Worm (Caenorhabditis elegans) whole organism, late embryonic: Measurements from ENCODE around the gene sos-1.

ENCODE experiments used
- C08G9.2 ChIP-seq: sonication (generic microtip); optimal IDR thresholded peaks from 2 replicates; lab custom pipeline; 2016; ENCODE audit warnings: mild to moderate bottlenecking, missing genetic modification characterization, moderate library complexity, missing compliant biosample characterization
- C38D4.7 ChIP-seq: fragments of 200-800 bp; sonication (Bioruptor generic); optimal IDR thresholded peaks from 2 replicates; lab custom pipeline; 2018; ENCODE audit warnings: mild to moderate bottlenecking, missing genetic modification characterization, moderate library complexity, missing compliant biosample characterization
- K02D7.2 ChIP-seq: sonication (generic microtip); optimal IDR thresholded peaks from 2 replicates; lab custom pipeline; 2017; ENCODE audit warnings: mild to moderate bottlenecking, missing genetic modification characterization, missing compliant biosample characterization
- K09A11.1 ChIP-seq: sonication (generic microtip); optimal IDR thresholded peaks from 2 replicates; lab custom pipeline; 2017; ENCODE audit warnings: antibody characterized with exemption, mild to moderate bottlenecking, missing genetic modification characterization, missing compliant biosample characterization; ENCODE audit not compliant: insufficient read depth
- Y22D7AL.16 ChIP-seq: sonication (generic microtip); optimal IDR thresholded peaks from 2 replicates; lab custom pipeline; 2016; ENCODE audit warnings: missing genetic modification characterization, missing compliant biosample characterization
- ahr-1 ChIP-seq: sonication (generic microtip); optimal IDR thresholded peaks from 2 replicates; lab custom pipeline; 2016; ENCODE audit warnings: missing genetic modification characterization, missing compliant biosample characterization
- ceh-14 ChIP-seq: sonication (generic microtip); optimal IDR thresholded peaks from 2 replicates; lab custom pipeline; 2016; ENCODE audit warnings: missing genotype, missing genetic modification characterization, missing compliant biosample characterization
- ceh-18 ChIP-seq: sonication (generic microtip); optimal IDR thresholded peaks from 2 replicates; lab custom pipeline; 2016; ENCODE audit warnings: missing genetic modification characterization, missing compliant biosample characterization
- ceh-19 ChIP-seq: fragments of 200-800 bp; sonication (Bioruptor generic); optimal IDR thresholded peaks from 2 replicates; lab custom pipeline; 2018; ENCODE audit warnings: mild to moderate bottlenecking, missing genetic modification characterization, missing compliant biosample characterization
- ceh-2 ChIP-seq: sonication (generic microtip); optimal IDR thresholded peaks from 2 replicates; lab custom pipeline; 2016; ENCODE audit warnings: missing genotype, missing genetic modification characterization, missing compliant biosample characterization
- ceh-24 ChIP-seq: sonication (generic microtip); optimal IDR thresholded peaks from 2 replicates; lab custom pipeline; 2016; ENCODE audit warnings: mild to moderate bottlenecking, missing genetic modification characterization, missing compliant biosample characterization
- ceh-31 ChIP-seq: sonication (generic microtip); optimal IDR thresholded peaks from 2 replicates; lab custom pipeline; 2016; ENCODE audit warnings: missing genetic modification characterization, missing compliant biosample characterization
- ceh-34 ChIP-seq: sonication (generic microtip); optimal IDR thresholded peaks from 2 replicates; lab custom pipeline; 2016; ENCODE audit warnings: mild to moderate bottlenecking, missing genetic modification characterization, missing compliant biosample characterization
- ceh-45 ChIP-seq: fragments of 200-800 bp; sonication (Bioruptor generic); IDR thresholded peaks from 2 replicates; pipeline ENCODE4 v1.3.6; 2022; ENCODE audit warnings: missing genetic modification reagents, missing genetic modification characterization, missing compliant biosample characterization
- ceh-48 ChIP-seq: sonication (generic microtip); optimal IDR thresholded peaks from 2 replicates; lab custom pipeline; 2016; ENCODE audit warnings: missing genetic modification characterization, inconsistent platforms, missing compliant biosample characterization
- che-1 ChIP-seq: sonication (generic microtip); optimal IDR thresholded peaks from 2 replicates; lab custom pipeline; 2016; ENCODE audit warnings: mild to moderate bottlenecking, missing genetic modification characterization, missing compliant biosample characterization
- dmd-4 ChIP-seq: sonication (generic microtip); optimal IDR thresholded peaks from 2 replicates; lab custom pipeline; 2016; ENCODE audit warnings: borderline replicate concordance, missing genetic modification characterization, missing compliant biosample characterization
- dve-1 ChIP-seq: sonication (generic microtip); optimal IDR thresholded peaks from 2 replicates; lab custom pipeline; 2017; ENCODE audit warnings: antibody characterized with exemption, mild to moderate bottlenecking, missing genetic modification characterization, missing compliant biosample characterization
- fax-1 ChIP-seq: sonication (generic microtip); optimal IDR thresholded peaks from 2 replicates; lab custom pipeline; 2016; ENCODE audit warnings: missing genotype, missing genetic modification characterization, missing compliant biosample characterization
- hlh-15 ChIP-seq: sonication (generic microtip); optimal IDR thresholded peaks from 2 replicates; lab custom pipeline; 2016; ENCODE audit warnings: missing genetic modification characterization, missing compliant biosample characterization
- hlh-30 ChIP-seq: sonication (generic microtip); optimal IDR thresholded peaks from 2 replicates; lab custom pipeline; 2017; ENCODE audit warnings: antibody characterized with exemption, missing genetic modification characterization, missing compliant biosample characterization; ENCODE audit not compliant: insufficient read depth
- hlh-8 ChIP-seq: sonication (generic microtip); optimal IDR thresholded peaks from 2 replicates; lab custom pipeline; 2016; ENCODE audit warnings: missing genotype, missing genetic modification characterization, missing compliant biosample characterization
- lim-6 ChIP-seq: sonication (generic microtip); optimal IDR thresholded peaks from 2 replicates; lab custom pipeline; 2016; ENCODE audit warnings: missing genetic modification characterization, missing compliant biosample characterization
- lin-11 ChIP-seq: fragments of 200-800 bp; sonication (Bioruptor generic); optimal IDR thresholded peaks from 2 replicates; lab custom pipeline; 2018; ENCODE audit warnings: mild to moderate bottlenecking, missing genetic modification characterization, missing compliant biosample characterization
- nfya-1 ChIP-seq: sonication (generic microtip); optimal IDR thresholded peaks from 2 replicates; lab custom pipeline; 2017; ENCODE audit warnings: missing genetic modification characterization, mild to moderate bottlenecking, missing compliant biosample characterization, antibody characterized with exemption, moderate library complexity
- nhr-232 ChIP-seq: sonication (generic microtip); optimal IDR thresholded peaks from 2 replicates; lab custom pipeline; 2016; ENCODE audit warnings: missing genetic modification characterization, missing compliant biosample characterization
- pag-3 ChIP-seq: sonication (generic microtip); optimal IDR thresholded peaks from 2 replicates; lab custom pipeline; 2016; ENCODE audit warnings: missing compliant biosample characterization, missing genetic modification characterization, borderline replicate concordance
- pat-9 ChIP-seq: fragments of 200-800 bp; sonication (Bioruptor generic); optimal IDR thresholded peaks from 2 replicates; lab custom pipeline; 2018; ENCODE audit warnings: mild to moderate bottlenecking, missing genetic modification characterization, moderate library complexity, missing compliant biosample characterization
- pax-1 ChIP-seq: fragments of 150-350 bp; optimal IDR thresholded peaks from 2 replicates; lab custom pipeline; 2014; ENCODE audit warnings: missing biosample characterization, missing genetic modification characterization
- pha-4 ChIP-seq: fragments of 150-350 bp; optimal IDR thresholded peaks from 2 replicates; lab custom pipeline; 2018; ENCODE audit warnings: missing biosample characterization, missing genetic modification reagents, missing genetic modification characterization
- ref-2 ChIP-seq: sonication (generic microtip); optimal IDR thresholded peaks from 2 replicates; lab custom pipeline; 2016; ENCODE audit warnings: missing genetic modification characterization, missing compliant biosample characterization
- rnt-1 ChIP-seq: sonication (generic microtip); optimal IDR thresholded peaks from 2 replicates; lab custom pipeline; 2016; ENCODE audit warnings: missing genetic modification characterization, missing compliant biosample characterization
- sdc-2 ChIP-seq: sonication (generic microtip); optimal IDR thresholded peaks from 2 replicates; lab custom pipeline; 2016; ENCODE audit warnings: missing genotype, missing genetic modification characterization, missing compliant biosample characterization
- sox-2 ChIP-seq: fragments of 200-800 bp; sonication (Bioruptor generic); IDR thresholded peaks from 2 replicates; pipeline ENCODE4 v1.3.6; 2022; ENCODE audit warnings: missing genetic modification reagents, missing genetic modification characterization, missing compliant biosample characterization
- syd-9 ChIP-seq: sonication (generic microtip); optimal IDR thresholded peaks from 2 replicates; lab custom pipeline; 2016; ENCODE audit warnings: mild to moderate bottlenecking, missing genetic modification characterization, moderate library complexity, missing compliant biosample characterization
- tbx-2 ChIP-seq: sonication (generic microtip); optimal IDR thresholded peaks from 2 replicates; lab custom pipeline; 2016; ENCODE audit warnings: missing genetic modification characterization, missing compliant biosample characterization
- tbx-7 ChIP-seq: sonication (generic microtip); optimal IDR thresholded peaks from 2 replicates; lab custom pipeline; 2016; ENCODE audit warnings: missing genotype, missing genetic modification characterization, missing compliant biosample characterization
- unc-3 ChIP-seq, 2 experiments: fragments of 200-800 bp in 1 of 2; sonication (Bioruptor generic) in 1 of 2; sonication (generic microtip) in 1 of 2; conservative IDR thresholded peaks in 1 of 2; optimal IDR thresholded peaks in 1 of 2; 2 replicates each; pipeline versions ENCODE4 v1.3.6 to Lab custom; 2016 to 2022; ENCODE audit warnings: missing compliant biosample characterization in 2 of 2, missing genetic modification characterization in 2 of 2, missing genetic modification reagents in 1 of 2
- unc-42 ChIP-seq: sonication (generic microtip); optimal IDR thresholded peaks from 2 replicates; lab custom pipeline; 2016; ENCODE audit warnings: missing genotype, missing genetic modification characterization, missing compliant biosample characterization
- unc-55 ChIP-seq: sonication (generic microtip); optimal IDR thresholded peaks from 2 replicates; lab custom pipeline; 2017; ENCODE audit warnings: missing biosample characterization, missing genetic modification reagents, missing genetic modification characterization
- zip-5 ChIP-seq: sonication (generic microtip); optimal IDR thresholded peaks from 2 replicates; lab custom pipeline; 2016; ENCODE audit warnings: missing genetic modification characterization, missing compliant biosample characterization

The sos-1 gene

ce11 chrV:4546854-4547253 lies 2.2 kb downstream of the sos-1 start:
- peak; percentile 90 for TF ChIP-seq nfya-1
- TF ChIP-seq lim-6 (tag; lab: Kevin White, UChicago) = no peak

- TF ChIP-seq pat-9 (tag; lab: Kevin White, UChicago) (no peak), nfya-1 (peak; percentile 99)
Observed at ce11 chrV:4539855-4540254, 9.2 kb downstream of the sos-1 start.

ce11 chrV:4535736-4536135 lies 13.4 kb downstream of the sos-1 start:
- TF ChIP-seq unc-3 (GFP tag; conservative IDR thresholded peaks at IDR 0.05; lab: Robert Waterston, UW) = no peak
- no peak for TF ChIP-seq unc-3 (tag; optimal IDR thresholded peaks at IDR 0.05; lab: Kevin White, UChicago)
- no peak for TF ChIP-seq pat-9 (tag; lab: Kevin White, UChicago)
- TF ChIP-seq tbx-2 = peak; percentile 49
- TF ChIP-seq K09A11.1 (tag; lab: Kevin White, UChicago) = no peak
- no peak for TF ChIP-seq unc-55 (GFP tag; lab: Kevin White, UChicago)
- no peak for TF ChIP-seq lim-6 (tag; lab: Kevin White, UChicago)
- no peak for TF ChIP-seq ceh-24
- no peak for TF ChIP-seq lin-11 (tag; lab: Kevin White, UChicago)
- peak; percentile 15 for TF ChIP-seq ceh-14 (tag; lab: Kevin White, UChicago)
- TF ChIP-seq rnt-1 (tag; lab: Kevin White, UChicago) = no peak
- no peak for TF ChIP-seq pax-1 (tag; lab: Kevin White, UChicago)
- TF ChIP-seq ref-2 = peak; percentile 23
- no peak for TF ChIP-seq nhr-232
- TF ChIP-seq ceh-48 (tag; lab: Kevin White, UChicago) = no peak
- no peak for TF ChIP-seq hlh-15 (tag; lab: Kevin White, UChicago)
- peak; percentile 48 for TF ChIP-seq C08G9.2 (tag; lab: Kevin White, UChicago)
- TF ChIP-seq tbx-7 (tag; lab: Kevin White, UChicago) = peak; percentile 1
- no peak for TF ChIP-seq fax-1 (tag; lab: Kevin White, UChicago)
- no peak for TF ChIP-seq hlh-30
- TF ChIP-seq ceh-31 (tag; lab: Kevin White, UChicago) = peak; percentile 44
- TF ChIP-seq sox-2 (GFP tag; lab: Robert Waterston, UW) = no peak
- TF ChIP-seq zip-5 (tag; lab: Kevin White, UChicago) = peak; percentile 60

- TF ChIP-seq ref-2 (no peak), C08G9.2 (tag; lab: Kevin White, UChicago) (no peak), nfya-1 (no peak), pag-3 (no peak), K02D7.2 (no peak), lin-11 (tag; lab: Kevin White, UChicago) (no peak)
- TF ChIP-seq, all 69 proteins: peak for 0
Observed at ce11 chrV:4527934-4528333, 21.2 kb downstream of the sos-1 start.

- TF ChIP-seq unc-42 (tag; lab: Kevin White, UChicago) = peak; percentile 22
- no peak for TF ChIP-seq ceh-45 (GFP tag; lab: Robert Waterston, UW)
- TF ChIP-seq dmd-4 = peak; percentile 17
- TF ChIP-seq lin-11 (tag; lab: Kevin White, UChicago) = no peak
- TF ChIP-seq K02D7.2 = no peak
- TF ChIP-seq ceh-18 = peak; percentile 49
- TF ChIP-seq ref-2 = peak; percentile 1
- no peak for TF ChIP-seq pax-1 (tag; lab: Kevin White, UChicago)
- TF ChIP-seq sdc-2 (tag; lab: Kevin White, UChicago) = no peak
- peak; percentile 9 for TF ChIP-seq ceh-2
- peak; percentile 7 for TF ChIP-seq ceh-14 (tag; lab: Kevin White, UChicago)
- TF ChIP-seq che-1 = no peak
- no peak for TF ChIP-seq ceh-19
- no peak for TF ChIP-seq pat-9 (tag; lab: Kevin White, UChicago)
- TF ChIP-seq syd-9 (tag; lab: Kevin White, UChicago) = no peak
- TF ChIP-seq ceh-34 (tag; lab: Kevin White, UChicago) = peak; percentile 36
- no peak for TF ChIP-seq hlh-8
- no peak for TF ChIP-seq hlh-30
- TF ChIP-seq nfya-1 = no peak
- TF ChIP-seq nhr-232 = no peak
- TF ChIP-seq pha-4 (tag; lab: Kevin White, UChicago) = no peak
- no peak for TF ChIP-seq hlh-15 (tag; lab: Kevin White, UChicago)
- no peak for TF ChIP-seq dve-1 (tag; lab: Kevin White, UChicago)
- peak; percentile 12 for TF ChIP-seq C38D4.7
- no peak for TF ChIP-seq Y22D7AL.16
- no peak for TF ChIP-seq ahr-1 (tag; lab: Kevin White, UChicago)
- no peak for TF ChIP-seq K09A11.1 (tag; lab: Kevin White, UChicago)
Observed at ce11 chrV:4526801-4527425, 22.2 kb downstream of the sos-1 start.
